Fruit fly (Drosophila melanogaster): ENCODE results near the gene Fer2LCH.
A peak's percentile ranks its signal among the peaks of the same experiment; 100 is the strongest.

DNA sequence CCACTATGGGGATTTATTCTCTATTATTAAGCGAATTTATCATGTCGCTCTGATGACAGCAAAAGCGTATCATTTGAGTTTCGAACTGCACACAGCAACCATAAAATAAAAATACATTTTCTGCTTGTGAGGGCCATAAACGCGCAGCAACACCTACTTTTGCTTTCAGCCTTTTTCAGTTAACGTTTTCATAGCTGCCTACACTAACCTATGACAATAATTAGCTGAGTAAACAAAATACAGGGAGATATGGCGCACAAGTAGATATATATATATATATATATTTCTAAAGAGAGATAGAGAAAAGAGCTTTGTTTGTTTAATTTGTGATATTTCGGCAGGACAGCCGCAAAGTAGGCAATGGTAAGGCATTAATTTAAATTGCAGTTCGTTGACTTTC lies 42.1 kb upstream of the Fer2LCH start:
- peak; percentile 18 for TF ChIP-seq Eip78C (GFP tag)
- no peak for TF ChIP-seq CG8119 (GFP tag; IDR thresholded peaks at IDR 0.05)
- TF ChIP-seq Hr38 (GFP tag; optimal IDR thresholded peaks at IDR 0.05): no peak
- TF ChIP-seq dac (GFP tag; optimal IDR thresholded peaks at IDR 0.05): no peak
- no peak for TF ChIP-seq salr (GFP tag; optimal IDR thresholded peaks at IDR 0.05)
- TF ChIP-seq cyc (GFP tag; optimal IDR thresholded peaks at IDR 0.05): no peak
- no peak for TF ChIP-seq ss (GFP tag; optimal IDR thresholded peaks at IDR 0.05)
- TF ChIP-seq OdsH (GFP tag; optimal IDR thresholded peaks at IDR 0.05): no peak
- no peak for TF ChIP-seq Eip93F (GFP tag; optimal IDR thresholded peaks at IDR 0.05)
- no peak for TF ChIP-seq CG32006 (GFP tag; optimal IDR thresholded peaks at IDR 0.05)
- no peak for TF ChIP-seq CG11902 (GFP tag; optimal IDR thresholded peaks at IDR 0.05)

All from whole organism, prepupa.